Worm (Caenorhabditis elegans) whole organism, L4 larva: ENCODE results near the gene vit-3.

Experiments
- F26F4.8 ChIP-seq: fragments of 200-800 bp; sonication (Bioruptor generic); conservative IDR thresholded peaks from 2 replicates; pipeline ENCODE4 v1.3.6; 2022; ENCODE audit warnings: missing genetic modification characterization, missing compliant biosample characterization
- F37D6.2 ChIP-seq: sonication (generic microtip); optimal IDR thresholded peaks from 2 replicates; lab custom pipeline; 2016; ENCODE audit warnings: mild to moderate bottlenecking, missing genetic modification characterization, missing compliant biosample characterization
- F49E8.2 ChIP-seq: sonication (generic microtip); optimal IDR thresholded peaks from 2 replicates; lab custom pipeline; 2016; ENCODE audit warnings: missing compliant biosample characterization, mild to moderate bottlenecking, missing genetic modification characterization, borderline replicate concordance
- T26A8.4 ChIP-seq: fragments of 200-800 bp; sonication (Bioruptor generic); IDR thresholded peaks from 2 replicates; pipeline ENCODE4 v1.3.6; 2022; ENCODE audit warnings: missing genetic modification characterization, missing compliant biosample characterization
- Y48G9A.11 ChIP-seq: fragments of 200-800 bp; sonication (Bioruptor generic); IDR thresholded peaks from 2 replicates; pipeline ENCODE4 v1.3.6; 2022; ENCODE audit warnings: missing genetic modification reagents, missing genetic modification characterization, missing compliant biosample characterization
- ZK546.5 ChIP-seq, 2 experiments: sonication (generic microtip); optimal IDR thresholded peaks; 2 replicates each; lab custom pipeline; 2017; ENCODE audit warnings: missing biosample characterization in 2 of 2, missing genetic modification characterization in 2 of 2
- aha-1 ChIP-seq: fragments of 150-350 bp; peaks from one replicate; lab custom pipeline; 2014; ENCODE audit warnings: missing biosample characterization, missing genetic modification characterization
- ama-1 ChIP-seq: fragments of 150-350 bp; optimal IDR thresholded peaks from 2 replicates; lab custom pipeline; 2014; ENCODE audit warnings: inconsistent platforms, mixed read lengths
- attf-4 ChIP-seq: sonication (generic microtip); optimal IDR thresholded peaks from 3 replicates; lab custom pipeline; 2017; ENCODE audit warnings: missing biosample characterization, missing genetic modification characterization
- ceh-20 ChIP-seq: fragments of 200-800 bp; sonication (Bioruptor generic); IDR thresholded peaks from 2 replicates; pipeline ENCODE4 v1.3.6; 2022; ENCODE audit warnings: missing genetic modification reagents, missing genetic modification characterization, missing compliant biosample characterization
- ceh-44 ChIP-seq: fragments of 200-800 bp; sonication (Bioruptor generic); IDR thresholded peaks from 2 replicates; pipeline ENCODE4 v1.3.6; 2022; ENCODE audit warnings: missing genetic modification reagents, missing genetic modification characterization, missing compliant biosample characterization
- ctbp-1 ChIP-seq: fragments of 200-800 bp; sonication (Bioruptor generic); IDR thresholded peaks from 2 replicates; pipeline ENCODE4 v1.3.6; 2022; ENCODE audit warnings: missing genetic modification reagents, missing genetic modification characterization, missing compliant biosample characterization
- daf-16 ChIP-seq, 3 experiments: sonication (generic microtip); optimal IDR thresholded peaks; 2 replicates each; lab custom pipeline; 2016 to 2017; ENCODE audit warnings: missing genetic modification characterization in 3 of 3, missing genetic modification reagents in 3 of 3, mild to moderate bottlenecking in 2 of 3, missing compliant biosample characterization in 2 of 3, missing biosample characterization in 1 of 3, moderate library complexity in 1 of 3
- daf-19 ChIP-seq: fragments of 200-800 bp; sonication (Bioruptor generic); conservative IDR thresholded peaks from 2 replicates; pipeline ENCODE4 v1.3.6; 2022; ENCODE audit warnings: missing genetic modification characterization, missing compliant biosample characterization
- daf-8 ChIP-seq: fragments of 200-800 bp; sonication (Bioruptor generic); IDR thresholded peaks from 2 replicates; pipeline ENCODE4 v1.3.6; 2022; ENCODE audit warnings: missing genetic modification characterization, missing compliant biosample characterization
- dmd-6 ChIP-seq: fragments of 200-800 bp; sonication (Bioruptor generic); IDR thresholded peaks from 2 replicates; pipeline ENCODE4 v1.3.6; 2022; ENCODE audit warnings: missing genetic modification reagents, missing genetic modification characterization, missing compliant biosample characterization
- duxl-1 ChIP-seq: sonication (generic microtip); optimal IDR thresholded peaks from 2 replicates; lab custom pipeline; 2016; ENCODE audit warnings: mild to moderate bottlenecking, missing genetic modification characterization, moderate library complexity, missing compliant biosample characterization; ENCODE audit not compliant: poor library complexity
- dve-1 ChIP-seq: sonication (generic microtip); optimal IDR thresholded peaks from 2 replicates; lab custom pipeline; 2017; ENCODE audit warnings: antibody characterized with exemption, mild to moderate bottlenecking, missing genetic modification characterization, missing compliant biosample characterization; ENCODE audit not compliant: insufficient read depth
- gei-8 ChIP-seq: fragments of 200-800 bp; sonication (Bioruptor generic); optimal IDR thresholded peaks from 2 replicates; lab custom pipeline; 2018; ENCODE audit warnings: mild to moderate bottlenecking, missing genetic modification characterization, missing compliant biosample characterization
- hmg-1.1 ChIP-seq: fragments of 200-800 bp; sonication (Bioruptor generic); IDR thresholded peaks from 2 replicates; pipeline ENCODE4 v1.3.6; 2022; ENCODE audit warnings: missing genetic modification reagents, missing genetic modification characterization, missing compliant biosample characterization
- jun-1 ChIP-seq: fragments of 150-350 bp; optimal IDR thresholded peaks from 2 replicates; lab custom pipeline; 2014; ENCODE audit warnings: missing biosample characterization, missing genetic modification reagents, missing genetic modification characterization
- lin-1 ChIP-seq: fragments of 200-800 bp; sonication (Bioruptor generic); IDR thresholded peaks from 2 replicates; pipeline ENCODE4 v1.3.6; 2022; ENCODE audit warnings: missing genetic modification reagents, missing genetic modification characterization, missing compliant biosample characterization
- lin-38 ChIP-seq: fragments of 200-800 bp; sonication (Bioruptor generic); IDR thresholded peaks from 2 replicates; pipeline ENCODE4 v1.3.6; 2022; ENCODE audit warnings: missing genetic modification reagents, missing genetic modification characterization, missing compliant biosample characterization
- lin-39 ChIP-seq: fragments of 150-350 bp; optimal IDR thresholded peaks from 2 replicates; lab custom pipeline; 2014; ENCODE audit warnings: missing biosample characterization, missing genetic modification reagents, missing genetic modification characterization
- lir-3 ChIP-seq: sonication (generic microtip); optimal IDR thresholded peaks from 2 replicates; lab custom pipeline; 2016; ENCODE audit warnings: mild to moderate bottlenecking, missing genetic modification characterization, missing compliant biosample characterization
- lsy-2 ChIP-seq, 2 experiments: fragments of 150-350 bp in 1 of 2; sonication (generic microtip) in 1 of 2; optimal IDR thresholded peaks; 2 replicates each; lab custom pipeline; 2014 to 2017; ENCODE audit warnings: missing biosample characterization in 2 of 2, missing genetic modification characterization in 2 of 2
- mdt-29 ChIP-seq: fragments of 200-800 bp; sonication (Bioruptor generic); IDR thresholded peaks from 2 replicates; pipeline ENCODE4 v1.3.6; 2022; ENCODE audit warnings: missing genetic modification reagents, missing genetic modification characterization, missing compliant biosample characterization
- mep-1 ChIP-seq: fragments of 150-350 bp; sonication (generic microtip); optimal IDR thresholded peaks from 3 replicates; lab custom pipeline; 2014; ENCODE audit warnings: missing biosample characterization, missing genetic modification characterization
- mes-2 ChIP-seq: sonication (generic microtip); optimal IDR thresholded peaks from 2 replicates; lab custom pipeline; 2016; ENCODE audit warnings: missing genotype, mild to moderate bottlenecking, missing genetic modification characterization, missing compliant biosample characterization; ENCODE audit not compliant: poor library complexity, severe bottlenecking
- mxl-3 ChIP-seq: fragments of 200-800 bp; sonication (Bioruptor generic); optimal IDR thresholded peaks from 2 replicates; lab custom pipeline; 2018; ENCODE audit warnings: mild to moderate bottlenecking, missing genetic modification characterization, missing compliant biosample characterization
- nhr-102 ChIP-seq: sonication (generic microtip); optimal IDR thresholded peaks from 2 replicates; lab custom pipeline; 2016; ENCODE audit warnings: mild to moderate bottlenecking, missing genetic modification characterization, moderate library complexity, missing compliant biosample characterization
- nhr-11 ChIP-seq: fragments of 150-350 bp; optimal IDR thresholded peaks from 2 replicates; lab custom pipeline; 2014; ENCODE audit warnings: missing biosample characterization, missing genetic modification characterization
- nhr-25 ChIP-seq: sonication (generic microtip); optimal IDR thresholded peaks from 2 replicates; lab custom pipeline; 2017; ENCODE audit warnings: missing genetic modification characterization, mild to moderate bottlenecking, missing compliant biosample characterization, antibody characterized with exemption, moderate library complexity, borderline replicate concordance; ENCODE audit not compliant: insufficient read depth
- nhr-28 ChIP-seq: fragments of 150-350 bp; optimal IDR thresholded peaks from 2 replicates; lab custom pipeline; 2014; ENCODE audit warnings: missing biosample characterization, missing genetic modification characterization
- nhr-42 ChIP-seq: fragments of 200-800 bp; sonication (Bioruptor generic); IDR thresholded peaks from 2 replicates; pipeline ENCODE4 v1.3.6; 2022; ENCODE audit warnings: missing genetic modification characterization, missing compliant biosample characterization
- nhr-6 ChIP-seq: fragments of 150-350 bp; optimal IDR thresholded peaks from 2 replicates; lab custom pipeline; 2014; ENCODE audit warnings: missing biosample characterization, missing genetic modification characterization
- nhr-77 ChIP-seq: fragments of 150-350 bp; optimal IDR thresholded peaks from 2 replicates; lab custom pipeline; 2014; ENCODE audit warnings: missing biosample characterization, missing genetic modification characterization
- pha-4 ChIP-seq, 2 experiments: fragments of 150-350 bp in 1 of 2; fragments of 200-800 bp in 1 of 2; sonication (Bioruptor generic) in 1 of 2; IDR thresholded peaks in 1 of 2; optimal IDR thresholded peaks in 1 of 2; 2 replicates each; pipeline versions ENCODE4 v1.3.6 to Lab custom; 2014 to 2022; ENCODE audit warnings: missing genetic modification characterization in 2 of 2, missing genetic modification reagents in 2 of 2, missing biosample characterization in 1 of 2, missing compliant biosample characterization in 1 of 2
- pqm-1 ChIP-seq: sonication (generic microtip); optimal IDR thresholded peaks from 2 replicates; lab custom pipeline; 2017; ENCODE audit warnings: missing biosample characterization, missing genetic modification characterization
- set-16 ChIP-seq: fragments of 200-800 bp; sonication (Bioruptor generic); IDR thresholded peaks from 2 replicates; pipeline ENCODE4 v1.3.6; 2022; ENCODE audit warnings: missing genetic modification reagents, missing genetic modification characterization, missing compliant biosample characterization
- snpc-1.2 ChIP-seq: fragments of 200-800 bp; sonication (Bioruptor generic); IDR thresholded peaks from 2 replicates; pipeline ENCODE4 v1.3.6; 2022; ENCODE audit warnings: missing genetic modification reagents, missing genetic modification characterization, missing compliant biosample characterization
- tag-97 ChIP-seq: fragments of 200-800 bp; sonication (Bioruptor generic); IDR thresholded peaks from 2 replicates; pipeline ENCODE4 v1.3.6; 2022; ENCODE audit warnings: missing genetic modification characterization, missing compliant biosample characterization
- tra-1 ChIP-seq: fragments of 200-800 bp; sonication (Bioruptor generic); IDR thresholded peaks from 2 replicates; pipeline ENCODE4 v1.3.6; 2022; ENCODE audit warnings: missing genetic modification reagents, missing genetic modification characterization, missing compliant biosample characterization
- unc-130 ChIP-seq: sonication (generic microtip); optimal IDR thresholded peaks from 2 replicates; lab custom pipeline; 2016; ENCODE audit warnings: missing genetic modification reagents, missing genetic modification characterization, missing compliant biosample characterization
- vab-7 ChIP-seq: fragments of 200-800 bp; sonication (Bioruptor generic); IDR thresholded peaks from 2 replicates; pipeline ENCODE4 v1.3.6; 2022; ENCODE audit warnings: missing genetic modification reagents, missing genetic modification characterization, missing compliant biosample characterization
- zag-1 ChIP-seq: fragments of 150-350 bp; optimal IDR thresholded peaks from 2 replicates; lab custom pipeline; 2014; ENCODE audit warnings: missing biosample characterization, missing genetic modification characterization
- zfp-2 ChIP-seq: sonication (generic microtip); optimal IDR thresholded peaks from 2 replicates; lab custom pipeline; 2016; ENCODE audit warnings: mild to moderate bottlenecking, missing genetic modification characterization, missing compliant biosample characterization
- zip-11 ChIP-seq: fragments of 200-800 bp; sonication (Bioruptor generic); IDR thresholded peaks from 2 replicates; pipeline ENCODE4 v1.3.6; 2022; ENCODE audit warnings: missing genetic modification characterization, missing compliant biosample characterization
- zip-2 ChIP-seq: fragments of 150-350 bp; optimal IDR thresholded peaks from 2 replicates; lab custom pipeline; 2014; ENCODE audit warnings: missing biosample characterization, missing genetic modification characterization

Gene vit-3

ce11 chrX:3605727-3606126, 33.4 kb upstream of the vit-3 start, which contains the start of gene C18B2.4 (continued):
- no peak for TF ChIP-seq zip-11 (GFP tag; lab: Robert Waterston, UW)
- peak; percentile 79 for TF ChIP-seq dve-1 (tag; lab: Kevin White, UChicago)
- TF ChIP-seq F37D6.2 (tag; lab: Kevin White, UChicago) = peak; percentile 13
- TF ChIP-seq mxl-3 (GFP tag; lab: Kevin White, UChicago) = peak; percentile 95
- TF ChIP-seq pha-4 (GFP tag; IDR thresholded peaks at IDR 0.05; lab: Robert Waterston, UW) = no peak
- peak; percentile 59 for TF ChIP-seq pha-4 (tag; optimal IDR thresholded peaks at IDR 0.05; lab: Kevin White, UChicago)
- peak; percentile 40; the same call in 1 of the 2 replicates for TF ChIP-seq vab-7 (GFP tag; lab: Robert Waterston, UW)
- peak; percentile 24 to 80 for TF ChIP-seq lsy-2 (tag; optimal IDR thresholded peaks at IDR 0.05; lab: Kevin White, UChicago)
- TF ChIP-seq nhr-77 (tag; lab: Kevin White, UChicago) = peak; percentile 66
- no peak for TF ChIP-seq daf-16 (GFP tag; optimal IDR thresholded peaks at IDR 0.05; lab: Kevin White, UChicago)
- TF ChIP-seq daf-16 (tag; optimal IDR thresholded peaks at IDR 0.05; lab: Kevin White, UChicago) = peak; percentile 79
- TF ChIP-seq jun-1 (tag; lab: Kevin White, UChicago) = no peak
- peak; percentile 68 for TF ChIP-seq mes-2 (tag; lab: Kevin White, UChicago)
- no peak for TF ChIP-seq lin-39 (tag; lab: Kevin White, UChicago)
- TF ChIP-seq daf-8 (GFP tag; lab: Robert Waterston, UW) = no peak
- no peak for TF ChIP-seq ZK546.5 (tag; optimal IDR thresholded peaks at IDR 0.05; lab: Kevin White, UChicago)
- TF ChIP-seq zag-1 = no peak
- TF ChIP-seq attf-4 = no peak
- TF ChIP-seq mep-1 (tag; lab: Kevin White, UChicago) = peak; percentile 78
- TF ChIP-seq F49E8.2 (tag; lab: Kevin White, UChicago) = no peak
- TF ChIP-seq Y48G9A.11 (GFP tag; lab: Robert Waterston, UW) = no peak
- peak; percentile 12 for TF ChIP-seq nhr-102 (tag; lab: Kevin White, UChicago)
- peak; percentile 76 for TF ChIP-seq nhr-11 (tag; lab: Kevin White, UChicago)
- TF ChIP-seq ceh-44 = no peak
- TF ChIP-seq nhr-42 (GFP tag; lab: Robert Waterston, UW) = no peak
- no peak for TF ChIP-seq F26F4.8 (GFP tag; lab: Robert Waterston, UW)
- peak; percentile 53; the same call in 1 of the 2 replicates for TF ChIP-seq lin-1 (GFP tag; lab: Robert Waterston, UW)
- no peak for TF ChIP-seq zfp-2
- TF ChIP-seq tra-1 = no peak
- TF ChIP-seq mdt-29 = no peak
- peak; percentile 75 for TF ChIP-seq dmd-6 (GFP tag; lab: Robert Waterston, UW)
- peak; percentile 83 for TF ChIP-seq hmg-1.1 (GFP tag; lab: Robert Waterston, UW)
- TF ChIP-seq ama-1 (lab: Kevin White, UChicago) = peak; percentile 51
- TF ChIP-seq nhr-6 = peak; percentile 80
- peak; percentile 65; the same call in 1 of the 2 replicates for TF ChIP-seq ctbp-1 (GFP tag; lab: Robert Waterston, UW)
- TF ChIP-seq nhr-28 (tag; lab: Kevin White, UChicago) = peak; percentile 81
- peak; percentile 62 for TF ChIP-seq pqm-1
- peak; percentile 87 for TF ChIP-seq ceh-20
- peak; percentile 98 for TF ChIP-seq aha-1 (tag; lab: Kevin White, UChicago)
- no peak for TF ChIP-seq lir-3 (tag; lab: Kevin White, UChicago)
- peak; percentile 13 for TF ChIP-seq nhr-25
- peak; percentile 86 for TF ChIP-seq lin-38 (GFP tag; lab: Robert Waterston, UW)

ce11 chrX:3602622-3603021, 30.3 kb upstream of the vit-3 start:
- no peak for TF ChIP-seq tag-97 (GFP tag; lab: Robert Waterston, UW)
- TF ChIP-seq zip-2 = no peak
- TF ChIP-seq duxl-1 = no peak
- no peak for TF ChIP-seq aha-1 (tag; lab: Kevin White, UChicago)
- no peak for TF ChIP-seq lsy-2 (tag; optimal IDR thresholded peaks at IDR 0.05; lab: Kevin White, UChicago)
- no peak for TF ChIP-seq T26A8.4 (GFP tag; lab: Robert Waterston, UW)
- no peak for TF ChIP-seq set-16 (GFP tag; lab: Robert Waterston, UW)
- no peak for TF ChIP-seq lin-39 (tag; lab: Kevin White, UChicago)
- TF ChIP-seq unc-130 (GFP tag; lab: Kevin White, UChicago) = no peak
- no peak for TF ChIP-seq snpc-1.2 (GFP tag; lab: Robert Waterston, UW)
- no peak for TF ChIP-seq daf-19 (GFP tag; lab: Robert Waterston, UW)
- TF ChIP-seq gei-8 = no peak
- TF ChIP-seq, all 104 proteins: peak for 0
